Worm (Caenorhabditis elegans) whole organism, L3 larva: ENCODE measurements around the gene cest-4.

Source experiments
- elt-2 ChIP-seq: sonication (generic microtip); optimal IDR thresholded peaks from 2 replicates; lab custom pipeline; 2016; ENCODE audit warnings: missing genetic modification reagents, mild to moderate bottlenecking, missing genetic modification characterization, missing compliant biosample characterization
- nhr-12 ChIP-seq: fragments of 150-350 bp; optimal IDR thresholded peaks from 2 replicates; lab custom pipeline; 2014; ENCODE audit warnings: missing biosample characterization, missing genetic modification characterization
- nhr-28 ChIP-seq: fragments of 150-350 bp; optimal IDR thresholded peaks from 2 replicates; lab custom pipeline; 2014; ENCODE audit warnings: missing biosample characterization, missing genetic modification characterization
- tbx-2 ChIP-seq: sonication (generic microtip); optimal IDR thresholded peaks from 2 replicates; lab custom pipeline; 2016; ENCODE audit warnings: mild to moderate bottlenecking, missing genetic modification characterization, missing compliant biosample characterization
- unc-62 ChIP-seq: fragments of 150-350 bp; sonication (generic microtip); optimal IDR thresholded peaks from 4 replicates; lab custom pipeline; 2014; ENCODE audit warnings: missing biosample characterization, missing genetic modification reagents, missing genetic modification characterization

DNA sequence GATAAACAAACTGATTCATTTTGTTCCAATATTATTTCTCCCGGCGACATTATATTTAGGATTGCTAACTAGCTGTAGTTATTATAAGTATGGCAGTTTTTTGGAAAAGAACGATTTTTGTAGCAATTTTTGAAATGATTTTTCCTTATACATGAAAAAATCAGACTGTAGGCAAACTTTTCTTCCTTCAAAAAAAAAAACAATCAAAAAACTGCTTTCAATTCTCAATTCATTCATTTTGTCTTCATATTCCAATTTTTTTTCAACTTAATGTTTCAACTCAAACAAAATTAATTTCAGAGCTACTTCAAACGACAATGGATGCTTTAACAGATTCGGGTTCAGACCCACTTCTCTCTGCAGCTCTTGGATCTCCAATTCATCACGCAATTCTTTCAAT lies 9.7 kb upstream of the cest-4 start, which contains the start of gene ceh-48:
- TF ChIP-seq nhr-28 (tag; lab: Kevin White, UChicago): no peak
- TF ChIP-seq nhr-12 (tag; lab: Kevin White, UChicago): no peak
- TF ChIP-seq unc-62 (GFP tag; lab: Kevin White, UChicago): no peak
- TF ChIP-seq tbx-2 (tag; lab: Kevin White, UChicago): no peak
- no peak for TF ChIP-seq elt-2
